Worm (Caenorhabditis elegans): Measurements from ENCODE around the gene F09C6.12.

DNA sequence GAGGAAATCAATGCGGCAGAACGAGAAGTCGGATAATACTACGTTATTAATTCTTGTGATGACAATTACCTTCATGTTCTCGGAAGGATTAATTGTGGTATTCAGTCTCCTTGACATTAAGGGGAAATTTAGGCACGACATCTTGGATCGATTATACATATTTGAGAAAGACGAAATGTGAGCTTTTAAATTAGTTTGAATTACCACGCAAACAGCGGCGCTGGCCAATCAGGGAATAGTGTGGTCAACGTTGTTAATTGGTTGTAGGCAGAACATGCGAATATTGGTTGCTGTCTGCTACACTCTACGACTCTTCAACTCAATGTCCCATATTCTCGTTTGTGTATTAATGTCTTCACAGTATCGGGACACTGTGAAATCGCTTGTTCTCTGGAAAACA is 7.7 kb upstream of the F09C6.12 start, which contains the start of gene F49A5.10:
- TF ChIP-seq C06A6.2 (GFP tag; conservative IDR thresholded peaks at IDR 0.05) (no peak), ama-1 (optimal IDR thresholded peaks at IDR 0.05) (no peak), ama-1 (GFP tag; optimal IDR thresholded peaks at IDR 0.05) (no peak), unc-130 (GFP tag; optimal IDR thresholded peaks at IDR 0.05) (no peak), mes-4 (tag; optimal IDR thresholded peaks at IDR 0.05) (no peak), unc-62 (GFP tag; optimal IDR thresholded peaks at IDR 0.05) (no peak), dpl-1 (GFP tag; optimal IDR thresholded peaks at IDR 0.05) (no peak), him-1 (tag; optimal IDR thresholded peaks at IDR 0.05) (no peak), hlh-12 (tag; optimal IDR thresholded peaks at IDR 0.05) (no peak)
